Worm (Caenorhabditis elegans) whole organism, L3 larva: ENCODE measurements around the gene F42F12.4.

Experiments used
- R02D3.7 ChIP-seq: fragments of 150-350 bp; optimal IDR thresholded peaks from 2 replicates; lab custom pipeline; 2014; ENCODE audit warnings: missing biosample characterization, missing genetic modification characterization
- ZK546.5 ChIP-seq: sonication (generic microtip); optimal IDR thresholded peaks from 2 replicates; lab custom pipeline; 2017; ENCODE audit warnings: missing biosample characterization, missing genetic modification characterization
- aly-2 ChIP-seq: fragments of 150-350 bp; optimal IDR thresholded peaks from 2 replicates; lab custom pipeline; 2014; ENCODE audit warnings: missing biosample characterization, missing genetic modification characterization
- ama-1 ChIP-seq: fragments of 150-350 bp; optimal IDR thresholded peaks from 2 replicates; lab custom pipeline; 2018
- ceh-28 ChIP-seq: fragments of 150-350 bp; optimal IDR thresholded peaks from 2 replicates; lab custom pipeline; 2014; ENCODE audit warnings: missing biosample characterization, missing genetic modification reagents, missing genetic modification characterization
- egl-27 ChIP-seq: sonication (generic microtip); optimal IDR thresholded peaks from 4 replicates; lab custom pipeline; 2017; ENCODE audit warnings: missing biosample characterization, missing genetic modification reagents, missing genetic modification characterization
- egl-5 ChIP-seq: fragments of 150-350 bp; optimal IDR thresholded peaks from 2 replicates; lab custom pipeline; 2017; ENCODE audit warnings: missing biosample characterization, missing genetic modification reagents, missing genetic modification characterization, inconsistent platforms
- elt-1 ChIP-seq: fragments of 150-350 bp; optimal IDR thresholded peaks from 2 replicates; lab custom pipeline; 2014; ENCODE audit warnings: missing biosample characterization, missing genetic modification characterization
- elt-3 ChIP-seq, 3 experiments: fragments of 150-350 bp in 1 of 3; sonication (generic microtip) in 2 of 3; optimal IDR thresholded peaks; 2 replicates in 2 of 3; 4 replicates in 1 of 3; lab custom pipeline; 2014 to 2017; ENCODE audit warnings: missing biosample characterization in 3 of 3, missing genetic modification characterization in 3 of 3
- fkh-10 ChIP-seq: sonication (generic microtip); optimal IDR thresholded peaks from 2 replicates; lab custom pipeline; 2017; ENCODE audit warnings: missing biosample characterization, missing genetic modification reagents, missing genetic modification characterization
- fkh-2 ChIP-seq: fragments of 150-350 bp; optimal IDR thresholded peaks from 2 replicates; lab custom pipeline; 2014; ENCODE audit warnings: missing biosample characterization, missing genetic modification reagents, missing genetic modification characterization
- fos-1 ChIP-seq: fragments of 150-350 bp; optimal IDR thresholded peaks from 2 replicates; lab custom pipeline; 2014; ENCODE audit warnings: missing biosample characterization, missing genetic modification characterization
- hmg-11 ChIP-seq: sonication (generic microtip); optimal IDR thresholded peaks from 2 replicates; lab custom pipeline; 2016; ENCODE audit warnings: missing genetic modification characterization, missing compliant biosample characterization
- jun-1 ChIP-seq: fragments of 150-350 bp; optimal IDR thresholded peaks from 2 replicates; lab custom pipeline; 2014; ENCODE audit warnings: missing biosample characterization, missing genetic modification reagents, missing genetic modification characterization
- lin-15B ChIP-seq: fragments of 150-350 bp; optimal IDR thresholded peaks from 2 replicates; lab custom pipeline; 2014; ENCODE audit warnings: missing biosample characterization, missing genetic modification characterization
- lin-39 ChIP-seq: fragments of 150-350 bp; optimal IDR thresholded peaks from 2 replicates; lab custom pipeline; 2018; ENCODE audit warnings: missing biosample characterization, missing genetic modification reagents, missing genetic modification characterization
- mml-1 ChIP-seq: fragments of 150-350 bp; sonication (generic microtip); optimal IDR thresholded peaks from 3 replicates; lab custom pipeline; 2014; ENCODE audit warnings: missing biosample characterization, missing genetic modification characterization
- nfya-1 ChIP-seq: sonication (generic microtip); optimal IDR thresholded peaks from 2 replicates; lab custom pipeline; 2017; ENCODE audit warnings: missing genetic modification characterization, mild to moderate bottlenecking, missing compliant biosample characterization, antibody characterized with exemption, moderate library complexity; ENCODE audit not compliant: insufficient read depth
- nhr-11 ChIP-seq: fragments of 150-350 bp; optimal IDR thresholded peaks from 2 replicates; lab custom pipeline; 2014; ENCODE audit warnings: missing biosample characterization, missing genetic modification characterization
- nhr-12 ChIP-seq: fragments of 150-350 bp; optimal IDR thresholded peaks from 2 replicates; lab custom pipeline; 2014; ENCODE audit warnings: missing biosample characterization, missing genetic modification characterization
- nhr-23 ChIP-seq: fragments of 150-350 bp; optimal IDR thresholded peaks from 2 replicates; lab custom pipeline; 2014; ENCODE audit warnings: missing biosample characterization, missing genetic modification reagents, missing genetic modification characterization
- nhr-237 ChIP-seq: fragments of 150-350 bp; optimal IDR thresholded peaks from 2 replicates; lab custom pipeline; 2014; ENCODE audit warnings: missing biosample characterization, missing genetic modification characterization
- nhr-28 ChIP-seq: fragments of 150-350 bp; optimal IDR thresholded peaks from 2 replicates; lab custom pipeline; 2014; ENCODE audit warnings: missing biosample characterization, missing genetic modification characterization
- nhr-43 ChIP-seq: sonication (generic microtip); optimal IDR thresholded peaks from 2 replicates; lab custom pipeline; 2016; ENCODE audit warnings: mild to moderate bottlenecking, missing genetic modification characterization, missing compliant biosample characterization; ENCODE audit not compliant: poor library complexity, severe bottlenecking
- nhr-76 ChIP-seq: fragments of 150-350 bp; sonication (generic microtip); optimal IDR thresholded peaks from 5 replicates; lab custom pipeline; 2014; ENCODE audit warnings: missing biosample characterization, missing genetic modification characterization
- nhr-77 ChIP-seq: fragments of 150-350 bp; optimal IDR thresholded peaks from 2 replicates; lab custom pipeline; 2014; ENCODE audit warnings: missing biosample characterization, missing genetic modification characterization
- pha-4 ChIP-seq: fragments of 150-350 bp; optimal IDR thresholded peaks from 2 replicates; lab custom pipeline; 2014; ENCODE audit warnings: missing biosample characterization, missing genetic modification reagents, missing genetic modification characterization
- sea-2 ChIP-seq: fragments of 150-350 bp; sonication (generic microtip); optimal IDR thresholded peaks from 4 replicates; lab custom pipeline; 2014; ENCODE audit warnings: missing biosample characterization, missing genetic modification reagents, missing genetic modification characterization
- skn-1 ChIP-seq: fragments of 150-350 bp; optimal IDR thresholded peaks from 2 replicates; lab custom pipeline; 2014; ENCODE audit warnings: missing biosample characterization, missing genetic modification characterization
- tbx-2 ChIP-seq: sonication (generic microtip); optimal IDR thresholded peaks from 2 replicates; lab custom pipeline; 2016; ENCODE audit warnings: mild to moderate bottlenecking, missing genetic modification characterization, missing compliant biosample characterization
- unc-39 ChIP-seq: sonication (generic microtip); optimal IDR thresholded peaks from 4 replicates; lab custom pipeline; 2017; ENCODE audit warnings: missing biosample characterization, missing genetic modification characterization
- unc-62 ChIP-seq: fragments of 150-350 bp; sonication (generic microtip); optimal IDR thresholded peaks from 4 replicates; lab custom pipeline; 2014; ENCODE audit warnings: missing biosample characterization, missing genetic modification reagents, missing genetic modification characterization
- ztf-11 ChIP-seq: fragments of 150-350 bp; optimal IDR thresholded peaks from 2 replicates; lab custom pipeline; 2014; ENCODE audit warnings: missing biosample characterization, missing genetic modification characterization
- ztf-4 ChIP-seq: fragments of 150-350 bp; optimal IDR thresholded peaks from 2 replicates; lab custom pipeline; 2014; ENCODE audit warnings: missing biosample characterization, missing genetic modification characterization

The F42F12.4 gene

DNA sequence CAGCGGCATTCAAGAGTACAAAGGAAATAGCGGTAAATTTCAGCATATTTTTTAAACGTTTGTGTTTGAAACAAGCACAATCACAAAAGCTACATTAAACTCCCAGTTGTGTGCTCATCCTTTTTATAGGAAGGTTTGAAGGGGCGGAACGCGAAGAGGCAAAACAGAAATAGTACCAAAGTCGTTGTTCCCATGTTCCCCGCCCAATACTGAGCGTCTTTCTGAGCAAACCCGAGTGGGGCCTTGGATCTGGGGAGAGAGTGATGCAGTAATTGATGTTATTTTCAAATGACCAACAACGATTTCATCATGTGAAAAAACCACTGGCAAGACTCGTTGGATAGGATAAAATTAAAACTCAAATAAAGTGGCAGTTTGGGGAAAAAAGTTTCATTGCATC, 11.4 kb downstream of the F42F12.4 start, which contains the start of gene zig-2:
TSS of gene zig-2 (minus strand) at position 101 of the 400 bp plus-strand sequence.
- no peak for TF ChIP-seq R02D3.7
- TF ChIP-seq nhr-11 (tag; lab: Kevin White, UChicago) = no peak
- TF ChIP-seq hmg-11 = no peak
- TF ChIP-seq nfya-1 (tag; lab: Kevin White, UChicago) = no peak
- no peak for TF ChIP-seq nhr-76
- TF ChIP-seq ama-1 = no peak
- TF ChIP-seq egl-5 (tag; lab: Kevin White, UChicago) = no peak
- no peak for TF ChIP-seq elt-3 (tag; optimal IDR thresholded peaks at IDR 0.05; lab: Kevin White, UChicago)
- TF ChIP-seq nhr-23 (tag; lab: Kevin White, UChicago) = no peak
- TF ChIP-seq fkh-2 = no peak
- no peak for TF ChIP-seq nhr-28

DNA sequence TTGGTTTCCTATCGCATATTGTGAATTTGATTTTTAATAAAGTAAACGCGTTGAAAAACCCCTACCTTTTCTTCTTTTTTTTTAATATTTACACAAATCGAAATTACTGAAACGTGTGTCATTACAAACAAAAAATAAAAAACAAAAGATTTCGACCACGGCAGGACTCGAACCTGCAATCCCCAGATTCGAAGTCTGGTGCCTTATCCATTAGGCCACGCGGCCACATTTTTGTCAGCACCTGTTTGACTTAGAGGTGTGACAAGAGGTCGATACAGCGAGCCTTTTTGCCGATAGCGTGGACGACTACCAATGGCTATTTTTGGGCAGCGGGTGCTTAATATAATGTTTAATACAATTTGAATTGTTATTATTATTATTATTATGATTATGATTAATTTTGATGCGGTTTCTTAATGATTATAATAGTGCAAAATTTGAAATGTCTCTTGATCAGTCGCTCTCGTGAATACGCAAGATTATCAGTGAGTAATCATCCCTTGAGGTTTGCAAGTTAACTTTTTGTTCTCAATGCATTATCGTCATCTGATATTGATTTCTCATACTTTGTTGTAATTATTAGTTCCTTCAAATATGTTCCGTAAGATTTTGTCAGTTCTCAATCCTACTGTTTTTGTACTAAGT, 14.8 kb downstream of the F42F12.4 start, which contains the start of gene srd-44:
TSS of gene srd-44 (plus strand) at position 595 of the 645 bp plus-strand sequence.
- TF ChIP-seq unc-62 (GFP tag; lab: Kevin White, UChicago) = no peak
- TF ChIP-seq nhr-43 = peak; percentile 10

DNA sequence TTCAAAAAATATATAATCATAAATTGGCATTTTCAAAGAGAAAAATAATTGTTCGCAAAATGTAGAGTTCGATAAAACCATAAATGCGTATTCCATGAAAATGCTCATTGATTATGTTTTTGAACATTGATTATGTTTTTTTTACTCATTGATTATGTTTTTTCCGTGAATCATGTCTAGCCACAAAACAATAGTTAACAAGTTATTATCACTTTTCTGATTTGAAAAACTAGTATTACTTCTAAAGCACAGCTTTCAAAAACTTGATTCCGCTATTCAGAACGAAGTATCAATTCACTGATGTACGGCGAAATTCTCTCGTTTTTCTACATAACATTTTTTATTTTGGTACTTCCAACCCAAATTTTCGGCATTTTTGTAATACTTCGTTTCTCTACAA, 16.9 kb downstream of the F42F12.4 start, which contains the start of gene srd-48:
TSS of gene srd-48 (plus strand) at position 301 of the 400 bp plus-strand sequence.
- TF ChIP-seq ceh-28 (tag; lab: Kevin White, UChicago) (no peak), nfya-1 (tag; lab: Kevin White, UChicago) (no peak), nhr-77 (no peak), egl-27 (tag; lab: Kevin White, UChicago) (no peak), tbx-2 (no peak), pha-4 (tag; lab: Kevin White, UChicago) (no peak)

ce11 chrX:12333479-12333878, 19.3 kb downstream of the F42F12.4 start, which contains the start of gene srd-47:
TSS of gene srd-47 (plus strand) at chrX:12333642.
- TF ChIP-seq nhr-237 (tag; lab: Kevin White, UChicago) (no peak), skn-1 (tag; lab: Kevin White, UChicago) (no peak), lin-15B (no peak), elt-3 (tag; optimal IDR thresholded peaks at IDR 0.05; lab: Kevin White, UChicago) (no peak), nhr-28 (no peak), nhr-12 (no peak), ztf-11 (no peak), nhr-76 (no peak), nfya-1 (tag; lab: Kevin White, UChicago) (no peak)

- TF ChIP-seq lin-39 (tag; lab: Kevin White, UChicago) (no peak), ztf-4 (tag; lab: Kevin White, UChicago) (no peak), egl-27 (tag; lab: Kevin White, UChicago) (no peak), ZK546.5 (tag; lab: Kevin White, UChicago) (no peak), fkh-10 (GFP tag; lab: Kevin White, UChicago) (no peak), nhr-237 (tag; lab: Kevin White, UChicago) (no peak), mml-1 (tag; lab: Kevin White, UChicago) (no peak), nhr-77 (no peak), unc-39 (tag; lab: Kevin White, UChicago) (no peak)
Observed at ce11 chrX:12331795-12332194, 21.0 kb downstream of the F42F12.4 start, which contains the start of gene srd-46. TSS of gene srd-46 (plus strand) at chrX:12332095.

- TF ChIP-seq aly-2 (tag; lab: Kevin White, UChicago) (no peak), elt-1 (tag; lab: Kevin White, UChicago) (no peak), fkh-2 (no peak), jun-1 (tag; lab: Kevin White, UChicago) (no peak), nhr-237 (tag; lab: Kevin White, UChicago) (no peak), ama-1 (no peak), fos-1 (tag; lab: Kevin White, UChicago) (no peak), nhr-28 (no peak), fkh-10 (GFP tag; lab: Kevin White, UChicago) (no peak), sea-2 (GFP tag; lab: Kevin White, UChicago) (no peak)
Observed at ce11 chrX:12328676-12329075, 24.1 kb downstream of the F42F12.4 start, which contains the start of gene srd-45. TSS of gene srd-45 (plus strand) at chrX:12328976.
